Worm (Caenorhabditis elegans): Measurements from ENCODE around the gene srh-247.

DNA sequence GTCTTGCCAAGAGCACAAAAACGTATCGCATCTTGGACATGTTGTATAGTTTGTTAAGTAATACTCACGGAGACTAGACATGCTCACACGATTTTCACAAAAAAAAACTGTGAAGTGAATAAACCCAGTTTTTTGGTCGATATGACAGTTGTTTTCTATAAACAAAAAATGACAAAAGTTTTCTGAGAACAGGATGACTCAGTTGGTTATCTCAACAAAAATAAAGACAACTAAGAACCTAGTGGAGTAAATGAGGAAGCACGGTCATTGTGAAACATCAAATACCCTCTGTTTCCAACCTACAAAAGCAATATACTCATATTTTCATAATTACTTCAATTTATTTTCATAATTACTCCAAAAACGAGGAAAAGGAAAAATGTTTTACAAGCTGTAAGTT lies 11.6 kb upstream of the srh-247 start, which contains the start of gene srh-87:
- TF ChIP-seq che-1 (tag; optimal IDR thresholded peaks at IDR 0.05) (no peak), madf-2 (tag; optimal IDR thresholded peaks at IDR 0.05) (no peak), sox-2 (GFP tag; IDR thresholded peaks at IDR 0.05) (no peak)

Measured in whole organism, late embryonic.